Fruit fly (Drosophila melanogaster): ENCODE results near the gene sens-2.

Gene sens-2

dm6 chr2L:6794956-6795522, 26.7 kb upstream of the sens-2 start (continued):
- TF ChIP-seq repo (GFP tag; optimal IDR thresholded peaks at IDR 0.05), result peak; percentile 8
- TF ChIP-seq pan (optimal IDR thresholded peaks at IDR 0.05), result no peak
- peak in 1 of 2 experiments; percentile 30 for TF ChIP-seq pan (GFP tag; optimal IDR thresholded peaks at IDR 0.05 in 1 of 2, IDR thresholded peaks at IDR 0.05 in 1 of 2)
- no peak for TF ChIP-seq cwo (GFP tag; optimal IDR thresholded peaks at IDR 0.05)
- no peak for TF ChIP-seq MESR4 (GFP tag; optimal IDR thresholded peaks at IDR 0.05)
- TF ChIP-seq CG4424 (GFP tag; optimal IDR thresholded peaks at IDR 0.05), result no peak
- no peak for TF ChIP-seq CkIIα-i1 (GFP tag; IDR thresholded peaks at IDR 0.05)
- peak; percentile 29 for TF ChIP-seq CG10543 (GFP tag; optimal IDR thresholded peaks at IDR 0.05)
- no peak for TF ChIP-seq CG7963 (GFP tag; IDR thresholded peaks at IDR 0.05; ENCODE audit: partially characterized antibody)
- TF ChIP-seq lab (GFP tag; optimal IDR thresholded peaks at IDR 0.05), result peak; percentile 46
- TF ChIP-seq vnd (GFP tag; IDR thresholded peaks at IDR 0.05; ENCODE audit: partially characterized antibody), result no peak
- TF ChIP-seq nom (GFP tag; optimal IDR thresholded peaks at IDR 0.05), result no peak
- no peak for TF ChIP-seq Stat92E (GFP tag; optimal IDR thresholded peaks at IDR 0.05)
- no peak for TF ChIP-seq CG17359 (tag; optimal IDR thresholded peaks at IDR 0.05)
- TF ChIP-seq Hmr (GFP tag; optimal IDR thresholded peaks at IDR 0.05), result no peak
- peak; percentile 19 for TF ChIP-seq HLH54F (GFP tag; optimal IDR thresholded peaks at IDR 0.05)
- TF ChIP-seq CG10267 (tag; optimal IDR thresholded peaks at IDR 0.05), result no peak
- 0 out of 2 replicates have a peak, but pooled peaks have one; percentile 15 for TF ChIP-seq CG31441 (GFP tag; IDR thresholded peaks at IDR 0.05)
- TF ChIP-seq tap (tag; optimal IDR thresholded peaks at IDR 0.05), result no peak
- TF ChIP-seq lola (GFP tag; optimal IDR thresholded peaks at IDR 0.05), result no peak
- TF ChIP-seq Taf1 (GFP tag; IDR thresholded peaks at IDR 0.05), result no peak
- TF ChIP-seq lilli (GFP tag; optimal IDR thresholded peaks at IDR 0.05), result peak; percentile 13
- no peak for TF ChIP-seq CG5953 (GFP tag; IDR thresholded peaks at IDR 0.05)
- TF ChIP-seq ind (GFP tag; optimal IDR thresholded peaks at IDR 0.05), result peak; percentile 30
- TF ChIP-seq btn (GFP tag; optimal IDR thresholded peaks at IDR 0.05), result peak; percentile 27
- peak; percentile 16 for TF ChIP-seq CG15269 (tag; optimal IDR thresholded peaks at IDR 0.05)
- no peak for TF ChIP-seq psq (GFP tag; optimal IDR thresholded peaks at IDR 0.05)
- TF ChIP-seq CG6689 (GFP tag; IDR thresholded peaks at IDR 0.05), result 0 out of 2 replicates have a peak, but pooled peaks have one; percentile 7
- 0 out of 3 replicates have a peak, but pooled peaks have one; percentile 27 for TF ChIP-seq Optix (GFP tag; IDR thresholded peaks at IDR 0.05)
- TF ChIP-seq Oaz (GFP tag; IDR thresholded peaks at IDR 0.05), result no peak
- peak; percentile 10 for TF ChIP-seq ac (GFP tag; optimal IDR thresholded peaks at IDR 0.05)
- peak in 1 of 2 experiments; percentile 14 for TF ChIP-seq Trl (optimal IDR thresholded peaks at IDR 0.05)
- TF ChIP-seq Trl (GFP tag; optimal IDR thresholded peaks at IDR 0.05), result no peak
- no peak for TF ChIP-seq CG3726 (GFP tag; IDR thresholded peaks at IDR 0.05)
- peak; percentile 25 for TF ChIP-seq CG2712 (tag; optimal IDR thresholded peaks at IDR 0.05)
- TF ChIP-seq CG8944 (GFP tag; optimal IDR thresholded peaks at IDR 0.05), result no peak
- TF ChIP-seq CG18764 (GFP tag; optimal IDR thresholded peaks at IDR 0.05), result no peak
- peak; percentile 4 for TF ChIP-seq Deaf1 (tag; optimal IDR thresholded peaks at IDR 0.05)
- TF ChIP-seq CG31388 (GFP tag; optimal IDR thresholded peaks at IDR 0.05), result no peak
- TF ChIP-seq fd64A (GFP tag; optimal IDR thresholded peaks at IDR 0.05), result no peak
- peak; percentile 52 for TF ChIP-seq sd (tag; optimal IDR thresholded peaks at IDR 0.05)
- no peak for TF ChIP-seq CG6272 (GFP tag; IDR thresholded peaks at IDR 0.05)
- TF ChIP-seq ttk (GFP tag; IDR thresholded peaks at IDR 0.05), result 0 out of 2 replicates have a peak, but pooled peaks have one; percentile 18
- no peak for TF ChIP-seq B-H2 (GFP tag; optimal IDR thresholded peaks at IDR 0.05)
- no peak for TF ChIP-seq cas (GFP tag; IDR thresholded peaks at IDR 0.05)
- TF ChIP-seq CG10366 (GFP tag; IDR thresholded peaks at IDR 0.05), result peak; percentile 19; the same call in 1 of the 2 replicates
- no peak for TF ChIP-seq prd (optimal IDR thresholded peaks at IDR 0.05)
- peak; percentile 52; the same call in 2 of the 3 replicates for TF ChIP-seq prd (GFP tag; IDR thresholded peaks at IDR 0.05)
- TF ChIP-seq trem (tag; optimal IDR thresholded peaks at IDR 0.05), result no peak
- TF ChIP-seq fu2 (GFP tag; optimal IDR thresholded peaks at IDR 0.05), result no peak
- peak; percentile 30 for TF ChIP-seq Rfx (GFP tag; IDR thresholded peaks at IDR 0.05)

All from whole organism, embryonic.